Worm (Caenorhabditis elegans): Measurements from ENCODE around the gene lido-11.

DNA sequence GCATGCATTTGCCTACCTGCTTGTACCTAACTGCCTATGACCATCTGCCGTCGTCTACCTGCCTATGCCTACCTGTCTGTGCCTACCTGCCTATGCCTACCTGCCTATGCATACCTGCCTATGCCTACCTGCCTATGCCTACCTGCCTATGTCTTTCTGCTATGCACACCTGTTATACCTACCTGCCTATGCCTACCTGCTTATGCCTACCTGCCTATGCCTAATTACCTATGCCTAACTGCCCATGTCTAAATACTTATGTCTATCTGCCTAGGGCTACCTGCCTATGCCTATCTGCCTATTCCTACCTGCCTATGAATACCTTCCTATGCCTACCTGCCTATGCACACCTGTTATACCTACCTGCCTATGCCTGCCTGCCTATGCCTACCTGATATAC, 37.4 kb upstream of the lido-11 start:
- TF ChIP-seq zip-4 (GFP tag; optimal IDR thresholded peaks at IDR 0.05): no peak
- TF ChIP-seq ceh-63 (GFP tag; optimal IDR thresholded peaks at IDR 0.05): no peak
- TF ChIP-seq fkh-8 (tag; optimal IDR thresholded peaks at IDR 0.05): no peak
- TF ChIP-seq nhr-20 (tag; optimal IDR thresholded peaks at IDR 0.05): no peak
- no peak for TF ChIP-seq ets-5 (GFP tag; IDR thresholded peaks at IDR 0.05)
- no peak for TF ChIP-seq blmp-1 (tag; optimal IDR thresholded peaks at IDR 0.05)
- no peak for TF ChIP-seq zag-1 (tag; optimal IDR thresholded peaks at IDR 0.05)

Data from whole organism, L1 larva.